Fruit fly (Drosophila melanogaster): Measurements from ENCODE around the gene Fbxl4.

The Fbxl4 gene

DNA sequence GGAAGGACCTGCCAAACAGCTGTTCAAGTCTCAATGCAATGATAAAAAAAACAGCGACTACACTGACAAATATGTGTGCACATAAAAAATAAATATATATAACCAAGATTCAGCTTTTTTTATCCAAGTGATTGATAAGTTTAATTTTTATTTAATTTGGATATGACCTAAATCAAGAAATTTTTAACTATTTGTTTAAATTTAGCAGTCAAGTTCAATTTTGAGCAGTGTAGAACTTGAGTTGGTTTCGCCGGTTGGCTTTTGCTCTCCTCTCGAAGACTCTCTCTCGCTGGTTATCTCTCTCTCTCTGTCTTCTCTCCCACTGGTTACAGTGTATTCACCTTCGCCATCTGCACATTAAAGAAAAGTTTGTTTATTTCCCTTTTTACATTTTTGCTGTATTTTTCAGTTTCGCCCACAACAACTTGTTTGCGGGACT is 19.7 kb downstream of the Fbxl4 start:
- TF ChIP-seq noc (tag; optimal IDR thresholded peaks at IDR 0.05), result peak; percentile 86

DNA sequence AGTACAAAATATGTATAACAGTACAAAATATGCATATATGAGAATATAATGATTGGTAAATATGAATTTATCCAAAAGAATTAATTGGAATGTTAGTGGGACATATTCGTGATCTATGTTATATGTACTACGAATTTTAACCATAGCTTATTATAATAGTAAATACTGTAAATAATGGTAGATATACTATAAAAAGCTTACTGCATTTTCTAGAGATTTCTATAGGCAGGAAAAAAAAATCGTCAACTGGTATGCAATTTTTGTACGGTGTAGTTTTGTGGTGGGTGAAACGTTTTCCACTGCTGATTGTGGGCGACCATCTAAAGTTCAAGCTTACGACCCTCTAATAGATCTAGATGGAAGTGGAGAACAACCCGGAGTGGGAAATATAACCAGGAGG is 20.9 kb downstream of the Fbxl4 start:
- no peak for TF ChIP-seq noc (tag; optimal IDR thresholded peaks at IDR 0.05)

DNA sequence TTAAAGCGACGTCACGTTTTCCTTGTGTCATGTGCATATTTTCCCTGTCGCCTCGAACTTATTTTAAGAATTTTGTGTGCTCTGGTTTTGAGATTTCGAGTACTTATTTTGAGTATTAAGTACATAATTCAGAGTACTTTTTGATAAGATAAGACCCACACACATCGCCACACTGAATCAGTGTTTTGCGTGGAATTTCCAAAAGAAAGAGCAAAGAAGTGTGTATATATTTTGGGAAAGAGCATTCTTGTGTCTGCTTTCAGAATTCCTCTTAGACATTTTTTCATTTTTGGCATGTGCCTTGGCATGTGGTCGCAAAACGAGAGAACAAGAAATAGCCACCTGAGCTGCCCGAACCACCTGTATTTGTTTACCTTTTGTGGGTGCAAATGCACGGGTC is 21.9 kb downstream of the Fbxl4 start:
- TF ChIP-seq noc (tag; optimal IDR thresholded peaks at IDR 0.05), result peak; percentile 15

DNA sequence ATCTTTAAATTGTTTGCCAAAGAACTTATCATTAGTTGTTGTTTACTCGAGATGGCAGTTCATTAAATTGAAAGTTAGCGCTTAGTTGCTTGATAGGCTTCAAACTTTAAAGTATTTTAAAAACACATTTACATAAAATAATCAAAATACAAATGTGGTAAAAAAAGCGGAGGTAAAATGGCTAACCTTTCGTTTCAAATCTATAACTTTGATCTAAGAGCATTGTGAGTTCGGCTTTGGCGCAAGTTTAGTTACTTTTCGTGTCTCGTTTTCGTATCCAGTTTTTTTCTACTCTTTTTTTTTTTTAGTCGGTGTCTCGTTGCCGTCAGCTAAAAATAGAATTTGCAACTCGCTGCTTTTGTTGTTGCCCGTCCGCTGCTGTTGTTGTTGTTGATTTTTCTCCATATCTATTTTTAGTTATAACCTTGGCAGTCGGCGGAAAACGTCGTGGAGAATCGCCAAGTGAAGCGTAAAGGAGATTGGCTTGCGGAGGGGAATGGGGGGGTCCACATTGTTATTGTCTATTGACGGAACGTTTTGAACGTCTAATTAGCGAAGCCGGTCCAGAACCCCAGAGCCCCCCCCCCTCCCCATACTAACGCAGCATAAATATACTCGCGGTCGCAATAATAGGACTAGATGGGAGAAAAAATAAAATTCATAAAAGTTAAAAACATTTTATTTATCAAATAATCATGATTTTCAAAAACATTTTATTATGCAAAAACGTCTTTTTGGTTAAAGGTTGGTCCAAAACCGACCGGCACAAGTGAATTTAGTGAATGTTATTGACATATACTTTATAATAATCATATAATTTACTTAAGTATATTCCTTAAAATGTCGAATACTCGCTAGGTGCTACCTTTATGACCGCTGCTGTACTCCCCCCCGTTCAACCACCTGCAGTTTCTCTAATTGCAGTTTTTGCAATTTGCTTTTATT is 22.9 kb downstream of the Fbxl4 start:
- TF ChIP-seq noc (tag; optimal IDR thresholded peaks at IDR 0.05), result peak; percentile 65

DNA sequence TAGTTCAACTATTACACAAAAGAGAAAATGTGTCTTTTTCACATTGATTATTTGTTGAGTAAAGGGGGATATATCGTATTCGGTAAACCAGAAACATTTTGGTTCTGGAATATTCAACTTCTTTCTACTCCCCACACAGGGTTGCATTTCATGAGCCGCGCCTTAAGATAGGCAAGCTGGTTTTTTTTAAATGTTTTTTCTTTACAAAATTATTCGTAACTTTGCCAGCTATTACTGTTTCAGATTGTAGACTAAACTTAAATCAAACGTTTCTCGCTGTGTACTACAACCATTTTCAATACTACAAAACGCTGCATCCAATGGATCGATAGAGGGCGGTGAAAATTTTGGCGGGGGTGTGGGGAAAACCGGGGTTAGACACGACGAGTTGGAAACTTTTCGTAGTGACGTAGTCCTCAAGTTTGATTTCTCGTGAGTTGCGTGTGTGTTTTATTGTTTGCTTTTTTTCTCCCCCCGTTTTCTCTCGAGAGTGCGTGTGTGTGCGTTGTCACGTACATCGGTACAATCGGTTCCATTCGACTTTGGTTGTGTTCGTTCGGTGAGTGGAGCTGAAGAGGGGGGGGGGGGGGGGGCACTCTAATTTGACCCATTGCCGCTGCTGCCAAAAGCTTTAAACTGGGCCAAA is 24.1 kb downstream of the Fbxl4 start:
- TF ChIP-seq noc (tag; optimal IDR thresholded peaks at IDR 0.05), result no peak

DNA sequence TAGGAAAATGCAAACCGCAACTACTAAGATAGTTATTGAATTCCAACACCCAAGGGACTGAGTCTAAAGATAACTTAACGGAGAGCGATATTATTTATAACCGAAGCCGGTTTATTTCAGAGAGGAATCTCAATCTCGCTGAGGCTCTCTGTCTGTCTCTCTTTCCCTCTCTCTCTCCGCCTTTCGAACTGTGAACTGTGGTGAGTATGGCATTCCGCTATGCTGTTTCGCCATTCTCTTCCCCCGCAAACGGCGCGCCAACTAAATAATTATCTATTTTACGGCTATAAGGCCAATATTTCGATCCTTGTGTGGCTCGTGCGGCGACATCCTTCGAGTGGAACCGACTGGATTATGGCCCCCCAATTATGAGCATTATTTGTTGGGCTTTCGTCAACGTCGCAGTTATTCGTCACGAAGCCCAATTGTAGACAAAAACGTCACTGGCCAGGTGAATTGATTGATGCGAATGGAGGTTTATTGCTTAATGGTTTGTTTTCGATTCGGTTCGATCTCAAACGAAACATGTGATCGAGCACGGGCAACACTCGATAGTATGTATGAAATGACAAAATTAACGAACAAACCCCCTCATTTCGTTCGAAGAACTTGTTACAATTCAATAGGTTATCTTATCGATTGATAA is 25.5 kb downstream of the Fbxl4 start:
- no peak for TF ChIP-seq noc (tag; optimal IDR thresholded peaks at IDR 0.05)

DNA sequence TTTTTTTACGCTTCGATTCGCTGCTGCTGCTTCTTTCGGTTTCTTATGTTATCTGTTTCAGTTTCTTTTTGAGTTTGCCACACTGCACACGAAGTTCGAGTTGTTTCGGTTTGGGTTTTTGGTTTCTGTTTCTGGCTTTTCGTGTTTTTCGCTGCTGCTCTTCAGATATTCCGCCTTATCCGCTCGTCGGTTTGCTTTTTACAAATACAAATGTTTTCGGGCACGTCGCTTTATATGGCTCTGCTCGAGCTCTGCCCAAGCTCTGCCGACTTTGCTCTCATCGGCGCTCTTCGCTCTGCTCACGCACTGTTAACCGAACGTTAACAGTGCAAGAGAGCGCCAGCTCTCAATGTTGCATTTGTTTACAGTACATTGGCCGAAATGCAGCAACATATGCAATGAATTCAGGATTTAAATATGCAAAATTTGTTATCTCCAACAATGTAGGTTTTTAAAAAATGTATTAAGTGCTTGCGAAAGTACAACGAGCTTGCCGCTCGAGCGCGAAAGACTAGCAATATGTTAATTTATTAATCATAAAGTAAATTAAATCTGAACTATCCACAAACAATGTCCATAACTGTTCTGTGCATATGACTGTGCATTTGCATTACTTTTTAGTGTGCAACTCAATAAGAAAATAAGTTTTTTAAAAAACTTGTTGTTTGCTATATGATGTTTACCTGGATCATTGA is 26.3 kb downstream of the Fbxl4 start:
- no peak for TF ChIP-seq noc (tag; optimal IDR thresholded peaks at IDR 0.05)

DNA sequence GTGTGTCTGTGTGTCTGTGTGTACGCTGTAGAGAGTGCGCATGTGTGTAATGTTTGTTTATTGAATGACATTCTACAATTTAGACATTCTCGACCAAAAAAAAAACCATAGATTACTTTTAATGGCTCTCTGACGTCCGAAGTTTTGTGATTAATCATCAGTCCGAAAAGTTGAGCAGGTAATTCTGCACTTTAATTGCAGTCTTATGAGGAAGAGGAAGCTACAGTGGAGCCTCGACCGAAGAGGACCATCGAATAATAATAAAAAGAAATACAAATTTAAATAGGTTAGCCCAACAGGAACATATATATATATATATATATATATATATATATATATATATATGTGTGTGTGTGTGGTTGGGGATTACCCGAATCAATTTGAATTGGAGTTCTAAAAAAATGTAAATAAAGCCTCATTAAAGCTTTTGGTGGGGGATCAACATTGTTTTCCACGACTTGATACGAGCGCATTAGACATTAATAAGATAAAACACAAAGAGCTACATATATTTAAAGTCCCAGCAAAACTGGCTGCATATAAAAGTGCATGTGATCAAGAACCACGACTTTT is 28.4 kb downstream of the Fbxl4 start:
- TF ChIP-seq noc (tag; optimal IDR thresholded peaks at IDR 0.05), result peak; percentile 7

DNA sequence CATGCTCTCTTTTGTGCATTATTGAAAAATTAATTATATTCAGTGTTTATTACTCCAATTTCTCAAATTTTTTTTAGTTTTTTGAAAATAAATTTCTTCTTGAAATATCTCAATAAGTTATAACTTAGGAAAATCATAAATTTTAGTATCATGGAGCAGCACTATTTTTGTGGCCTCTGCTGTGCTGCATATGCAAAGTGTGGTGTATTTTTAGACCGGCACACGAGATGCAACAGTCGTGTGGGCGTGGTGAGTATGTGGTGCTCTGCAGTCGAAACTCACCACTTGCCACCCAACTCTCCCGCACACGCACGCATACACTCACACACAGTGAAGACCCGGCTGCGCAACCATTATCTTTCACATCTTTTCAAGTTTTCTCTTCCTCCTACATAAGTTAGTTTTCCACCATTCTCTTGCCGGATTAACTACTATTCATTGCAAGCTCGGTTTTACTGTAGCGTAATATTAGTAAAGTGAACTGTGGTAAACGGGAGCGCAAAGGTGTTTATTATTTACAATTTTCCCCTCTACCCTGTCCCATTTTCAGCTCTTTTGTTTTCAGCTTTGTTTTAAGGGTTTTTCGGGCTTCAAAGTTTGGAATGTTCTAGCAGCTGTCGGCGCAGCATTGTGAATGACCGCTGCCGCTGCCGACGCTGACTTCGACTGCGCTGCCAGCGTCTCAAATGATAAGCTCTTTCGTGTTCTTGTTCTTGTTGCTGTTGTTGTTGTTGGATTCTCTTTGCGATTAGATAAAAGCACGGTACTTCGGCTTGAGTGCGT is 29.1 kb downstream of the Fbxl4 start:
- no peak for TF ChIP-seq noc (tag; optimal IDR thresholded peaks at IDR 0.05)

DNA sequence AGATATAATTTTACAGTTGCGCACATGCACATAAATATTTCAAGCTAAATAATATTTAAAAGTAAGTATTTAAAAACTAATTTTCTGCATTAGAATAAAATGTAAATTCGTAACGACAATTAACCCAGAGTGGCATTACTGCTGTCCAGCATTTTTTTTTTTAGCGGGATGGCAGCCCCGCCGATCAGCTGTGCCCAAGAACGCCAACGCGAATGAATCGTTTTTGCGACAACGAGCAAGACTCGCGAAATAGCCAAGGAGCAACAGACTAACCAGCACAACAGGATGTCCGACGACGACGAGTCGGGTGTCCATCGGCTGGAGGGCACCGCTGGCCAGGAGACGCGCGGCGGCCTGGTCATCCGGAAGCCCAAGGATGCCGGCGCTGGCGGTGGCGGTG is 36.5 kb downstream of the Fbxl4 start, which contains the start of gene Prp16:
Prp16 (plus strand) TSS at position 185 of the 400 bp plus-strand sequence.
- TF ChIP-seq noc (tag; optimal IDR thresholded peaks at IDR 0.05), result no peak

DNA sequence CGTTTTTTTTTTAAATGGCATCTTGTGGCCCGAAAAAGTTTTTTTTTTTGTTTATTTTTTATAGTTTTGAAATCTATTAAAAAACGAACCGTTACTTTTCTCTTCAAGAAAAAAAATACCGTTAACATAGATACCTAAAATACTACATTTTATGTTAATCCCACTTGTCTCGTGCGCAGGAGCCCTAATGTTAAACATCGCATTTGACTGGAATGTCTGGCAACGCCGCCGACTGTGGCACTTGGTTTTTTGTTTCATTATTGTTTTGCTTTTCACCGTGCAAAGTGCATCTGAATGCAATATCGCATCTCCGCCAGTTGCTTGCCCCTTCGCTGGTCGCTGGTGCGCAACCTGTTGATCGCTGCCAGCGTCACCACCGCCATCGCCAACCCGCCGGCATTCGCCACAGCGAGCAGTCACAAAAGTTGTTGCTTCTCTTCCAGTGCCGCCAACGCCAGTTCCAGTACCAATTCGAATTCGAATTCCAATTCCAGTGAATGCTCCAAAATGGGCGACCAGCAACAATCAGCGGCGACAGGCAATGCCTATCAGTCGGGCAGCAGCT is 37.7 kb downstream of the Fbxl4 start, which contains the start of gene CG11590:
CG11590 (plus strand) TSS at position 212 of the 565 bp plus-strand sequence.
- TF ChIP-seq noc (tag; optimal IDR thresholded peaks at IDR 0.05), result no peak

DNA sequence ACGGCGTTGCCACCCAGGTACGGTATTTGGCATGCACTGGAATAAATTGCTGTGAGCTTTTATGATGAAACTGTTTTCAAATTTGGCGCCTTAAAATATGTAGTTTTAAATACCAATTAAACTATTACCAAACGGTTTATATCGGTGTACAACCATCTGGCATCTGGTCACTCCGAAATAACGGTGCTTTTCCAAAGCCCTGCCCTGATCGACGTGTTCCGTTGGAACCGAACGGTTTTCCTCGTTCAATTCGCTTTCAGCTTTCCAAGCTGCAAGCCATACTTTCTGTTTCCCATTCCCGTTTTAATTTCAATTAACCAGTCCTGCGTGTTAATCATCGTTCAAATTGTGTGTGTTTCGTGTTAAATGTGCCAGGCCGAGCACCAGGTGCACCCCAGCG is 44.7 kb downstream of the Fbxl4 start, which contains the start of gene yl:
yl (plus strand) TSS at position 202 of the 400 bp plus-strand sequence.
- TF ChIP-seq noc (tag; optimal IDR thresholded peaks at IDR 0.05), result no peak

DNA sequence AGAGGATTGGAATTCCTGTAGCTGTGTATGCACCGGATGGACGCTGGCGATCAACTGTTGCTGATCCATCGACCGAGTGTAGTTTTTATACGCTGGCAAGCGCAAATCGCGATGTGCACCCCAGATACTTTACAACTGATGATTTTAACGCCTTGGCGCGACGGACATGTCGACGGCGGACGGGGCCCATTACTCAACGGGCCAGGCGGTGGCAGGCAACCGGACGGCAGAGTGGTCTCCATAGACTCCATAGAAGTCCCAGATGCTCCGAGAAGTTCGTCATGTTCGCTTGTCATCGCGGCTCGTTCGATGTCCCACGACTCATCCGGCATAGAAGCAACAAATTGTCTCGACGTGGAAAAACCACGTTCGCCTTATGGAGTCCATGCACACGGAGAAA is 45.8 kb downstream of the Fbxl4 start, which contains the start of gene CG13403:
CG13403 (minus strand) TSS at position 101 of the 400 bp plus-strand sequence.
- no peak for TF ChIP-seq noc (tag; optimal IDR thresholded peaks at IDR 0.05)

DNA sequence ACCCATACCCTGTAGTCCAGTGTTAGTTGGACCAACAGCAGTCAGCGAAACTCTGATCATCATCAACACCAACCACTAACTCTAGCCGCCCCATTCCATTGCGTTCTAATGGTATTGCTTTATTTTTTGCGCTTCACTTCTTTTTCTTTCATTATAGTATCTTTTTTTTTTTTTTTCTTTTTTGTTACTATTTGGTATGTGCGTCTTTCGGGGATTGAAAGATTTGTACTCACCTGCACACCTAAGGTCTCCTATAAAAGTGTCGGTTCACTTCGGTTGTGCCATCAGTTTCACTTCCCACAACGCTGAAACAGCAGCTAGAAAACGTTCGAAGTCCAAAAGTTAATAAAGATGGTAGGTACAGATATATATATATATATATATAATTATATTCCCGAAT is 48.5 kb downstream of the Fbxl4 start, which contains the start of gene CG11585:
CG11585 (plus strand) TSS at position 301 of the 400 bp plus-strand sequence.
- TF ChIP-seq noc (tag; optimal IDR thresholded peaks at IDR 0.05), result no peak
